Fruit fly (Drosophila melanogaster): ENCODE measurements around the gene Sgs7.

DNA sequence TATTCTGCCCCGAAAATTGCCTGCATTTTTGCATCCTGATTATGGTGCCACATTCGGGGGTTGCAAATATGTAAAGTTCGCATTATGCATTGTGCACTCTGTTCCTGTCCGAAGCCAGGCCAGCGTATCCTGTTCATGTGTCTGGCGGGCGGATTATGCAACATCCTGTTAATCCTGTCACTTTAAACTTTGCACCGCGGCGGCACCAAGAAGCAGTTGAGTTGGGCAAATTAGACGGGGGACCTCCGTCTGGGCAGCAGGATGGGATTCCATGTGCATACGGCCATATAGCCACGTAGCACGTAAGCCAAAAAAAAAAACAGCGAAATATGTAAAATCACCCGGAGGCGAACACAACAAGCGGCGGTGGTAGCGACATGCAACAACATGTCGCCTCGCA, 20.2 kb upstream of the Sgs7 start:
- no peak for TF ChIP-seq jing (GFP tag; optimal IDR thresholded peaks at IDR 0.05)
- no peak for TF ChIP-seq D19B (GFP tag; optimal IDR thresholded peaks at IDR 0.05)
- TF ChIP-seq slp2 (GFP tag; optimal IDR thresholded peaks at IDR 0.05) = no peak
